ENCODE assay signal across 1 fruit fly cellular context in the genomic region with DNA sequence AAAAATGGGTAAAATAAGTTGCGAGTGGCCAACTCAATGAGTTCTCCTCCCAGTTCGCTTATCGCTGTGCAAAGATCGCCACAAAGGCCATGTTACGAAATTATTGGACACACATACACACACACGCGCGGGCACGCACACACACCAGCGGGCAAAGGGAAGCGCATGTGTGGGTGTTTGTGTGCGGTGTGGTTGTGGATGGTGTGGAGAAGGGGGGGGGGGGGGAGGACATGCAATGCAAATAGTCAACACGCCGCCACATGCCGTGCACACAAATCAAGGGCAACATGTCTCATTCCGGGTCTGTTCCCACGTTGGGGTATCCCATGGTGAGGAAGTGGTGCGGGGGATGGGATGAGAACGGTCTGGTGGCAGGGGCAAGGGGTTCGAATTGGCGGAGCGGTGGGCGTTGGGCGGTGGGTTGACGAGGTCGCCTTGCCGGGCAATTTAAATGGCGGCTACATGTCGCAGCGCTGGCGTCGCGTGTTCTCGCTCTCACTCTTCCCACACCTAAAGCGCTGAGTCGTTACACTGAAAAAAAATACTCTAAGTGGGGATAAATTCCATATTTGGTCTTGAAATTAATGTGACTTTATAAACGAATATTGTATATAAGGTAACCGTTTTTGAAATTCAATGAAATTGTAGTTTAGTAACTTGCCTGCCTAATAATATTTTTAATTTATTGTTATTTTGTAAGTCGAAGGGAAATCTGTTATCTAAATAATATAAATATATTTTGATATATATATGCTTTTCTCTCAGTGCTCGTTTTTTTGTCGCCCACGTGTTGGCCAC.
A peak's percentile ranks its signal among the peaks of the same experiment; 100 is the strongest.
TF ChIP-seq lines count a peak whose summit lies in the region.

No protein-coding gene starts in this region.

TF ChIP-seq in whole organism, embryonic, 481 proteins besides CTCF, POLR2A, EP300 and RAD21 (continued from another document and continues in another):
- TF ChIP-seq HLH3B (GFP tag; IDR thresholded peaks at IDR 0.05; lab: Robert Waterston, UW) (peak; percentile 26; the same call in 1 of the 2 replicates), CG13894 (tag; optimal IDR thresholded peaks at IDR 0.05; lab: Kevin White, UChicago) (peak; percentile 36), Dref (GFP tag; IDR thresholded peaks at IDR 0.05; lab: Robert Waterston, UW) (no peak), Nf-YB (GFP tag; optimal IDR thresholded peaks at IDR 0.05; lab: Kevin White, UChicago) (no peak), sr (GFP tag; IDR thresholded peaks at IDR 0.05; lab: Robert Waterston, UW) (no peak; the same call in 2 of the 3 replicates), dmrt99B (tag; optimal IDR thresholded peaks at IDR 0.05; lab: Kevin White, UChicago) (peak; percentile 61), CG5180 (GFP tag; optimal IDR thresholded peaks at IDR 0.05; lab: Kevin White, UChicago) (peak; percentile 6), bcd (GFP tag; optimal IDR thresholded peaks at IDR 0.05; lab: Kevin White, UChicago) (peak; percentile 44), Ada2b (GFP tag; IDR thresholded peaks at IDR 0.05; lab: Robert Waterston, UW) (peak; percentile 37; the same call in 1 of the 2 replicates), schlank (tag; optimal IDR thresholded peaks at IDR 0.05; lab: Kevin White, UChicago) (no peak), CG10431 (GFP tag; optimal IDR thresholded peaks at IDR 0.05; lab: Kevin White, UChicago) (no peak), CG6791 (GFP tag; IDR thresholded peaks at IDR 0.05; lab: Robert Waterston, UW; ENCODE audit: partially characterized antibody) (no peak), Dbx (GFP tag; IDR thresholded peaks at IDR 0.05; lab: Robert Waterston, UW) (no peak), Fer2 (tag; optimal IDR thresholded peaks at IDR 0.05; lab: Kevin White, UChicago) (peak; percentile 1), Hr39 (optimal IDR thresholded peaks at IDR 0.05; lab: Kevin White, UChicago) (peak; percentile 92), Hey (tag; optimal IDR thresholded peaks at IDR 0.05; lab: Kevin White, UChicago) (no peak), CG7556 (GFP tag; optimal IDR thresholded peaks at IDR 0.05; lab: Kevin White, UChicago) (peak; percentile 9), Deaf1 (tag; optimal IDR thresholded peaks at IDR 0.05; lab: Kevin White, UChicago) (peak; percentile 21), danr (GFP tag; IDR thresholded peaks at IDR 0.05; lab: Robert Waterston, UW) (no peak), CG30431 (GFP tag; optimal IDR thresholded peaks at IDR 0.05; lab: Kevin White, UChicago) (no peak), grau (tag; optimal IDR thresholded peaks at IDR 0.05; lab: Kevin White, UChicago) (peak; percentile 5), crol (GFP tag; IDR thresholded peaks at IDR 0.05; lab: Robert Waterston, UW) (peak; percentile 80), chinmo (GFP tag; IDR thresholded peaks at IDR 0.05; lab: Robert Waterston, UW; ENCODE audit: partially characterized antibody) (0 out of 4 replicates have a peak, but pooled peaks have one; percentile 39), CG8478 (optimal IDR thresholded peaks at IDR 0.05; lab: Kevin White, UChicago) (no peak), CG13424 (tag; optimal IDR thresholded peaks at IDR 0.05; lab: Kevin White, UChicago) (peak; percentile 72), CG9727 (GFP tag; optimal IDR thresholded peaks at IDR 0.05; lab: Kevin White, UChicago) (peak; percentile 56), Sox100B (GFP tag; optimal IDR thresholded peaks at IDR 0.05; lab: Kevin White, UChicago) (peak; percentile 50), Sry-δ (GFP tag; optimal IDR thresholded peaks at IDR 0.05; lab: Kevin White, UChicago) (no peak), exex (tag; optimal IDR thresholded peaks at IDR 0.05; lab: Kevin White, UChicago) (peak; percentile 13), ind (GFP tag; optimal IDR thresholded peaks at IDR 0.05; lab: Kevin White, UChicago) (peak; percentile 17), CG12236 (GFP tag; optimal IDR thresholded peaks at IDR 0.05; lab: Kevin White, UChicago) (no peak), CG13296 (GFP tag; optimal IDR thresholded peaks at IDR 0.05; lab: Kevin White, UChicago) (peak; percentile 68), CG7987 (GFP tag; optimal IDR thresholded peaks at IDR 0.05; lab: Kevin White, UChicago) (no peak), so (GFP tag; IDR thresholded peaks at IDR 0.05; lab: Robert Waterston, UW) (no peak), CG4328 (GFP tag; optimal IDR thresholded peaks at IDR 0.05; lab: Kevin White, UChicago) (peak; percentile 43), bigmax (GFP tag; optimal IDR thresholded peaks at IDR 0.05; lab: Kevin White, UChicago) (no peak), wek (GFP tag; optimal IDR thresholded peaks at IDR 0.05; lab: Kevin White, UChicago) (no peak), Hmr (GFP tag; optimal IDR thresholded peaks at IDR 0.05; lab: Kevin White, UChicago) (peak; percentile 11), ro (GFP tag; IDR thresholded peaks at IDR 0.05; lab: Robert Waterston, UW) (no peak), caup (GFP tag; optimal IDR thresholded peaks at IDR 0.05; lab: Kevin White, UChicago; ENCODE audit: severe bottlenecking) (peak; percentile 32), CG6813 (GFP tag; optimal IDR thresholded peaks at IDR 0.05; lab: Kevin White, UChicago) (no peak), CG10366 (GFP tag; IDR thresholded peaks at IDR 0.05; lab: Robert Waterston, UW) (peak; percentile 37; the same call in 1 of the 2 replicates), cato (GFP tag; optimal IDR thresholded peaks at IDR 0.05; lab: Kevin White, UChicago; ENCODE audit: borderline replicate concordance) (no peak), BtbVII (GFP tag; optimal IDR thresholded peaks at IDR 0.05; lab: Kevin White, UChicago) (peak; percentile 44), croc (GFP tag; conservative IDR thresholded peaks at IDR 0.05; lab: Robert Waterston, UW) (no peak), ftz-f1 (GFP tag; optimal IDR thresholded peaks at IDR 0.05; lab: Kevin White, UChicago) (no peak), CG10267 (tag; optimal IDR thresholded peaks at IDR 0.05; lab: Kevin White, UChicago) (peak; percentile 18), CG11504 (tag; optimal IDR thresholded peaks at IDR 0.05; lab: Kevin White, UChicago) (peak; percentile 79), CG1024 (GFP tag; IDR thresholded peaks at IDR 0.05; lab: Robert Waterston, UW) (no peak), CG6175 (GFP tag; IDR thresholded peaks at IDR 0.05; lab: Robert Waterston, UW) (0 out of 3 replicates have a peak, but pooled peaks have one; percentile 21), Hr3 (GFP tag; optimal IDR thresholded peaks at IDR 0.05; lab: Kevin White, UChicago) (peak; percentile 23), Ssrp (tag; optimal IDR thresholded peaks at IDR 0.05; lab: Kevin White, UChicago) (no peak), Poxn (GFP tag; IDR thresholded peaks at IDR 0.05; lab: Robert Waterston, UW) (no peak), CG7839 (tag; optimal IDR thresholded peaks at IDR 0.05; lab: Kevin White, UChicago) (peak; percentile 16), hb (GFP tag; IDR thresholded peaks at IDR 0.05; lab: Robert Waterston, UW; ENCODE audit: partially characterized antibody) (no peak), ash1 (GFP tag; optimal IDR thresholded peaks at IDR 0.05; lab: Kevin White, UChicago) (no peak), Atf6 (GFP tag; IDR thresholded peaks at IDR 0.05; lab: Robert Waterston, UW) (no peak), Camta (GFP tag; optimal IDR thresholded peaks at IDR 0.05; lab: Kevin White, UChicago) (no peak), CG8290 (GFP tag; optimal IDR thresholded peaks at IDR 0.05; lab: Kevin White, UChicago) (no peak), CG8290 (tag; optimal IDR thresholded peaks at IDR 0.05; lab: Kevin White, UChicago) (no peak), CG8924 (tag; optimal IDR thresholded peaks at IDR 0.05; lab: Kevin White, UChicago) (peak; percentile 7), Fer1 (GFP tag; optimal IDR thresholded peaks at IDR 0.05; lab: Kevin White, UChicago) (peak; percentile 70), CG15514 (GFP tag; optimal IDR thresholded peaks at IDR 0.05; lab: Kevin White, UChicago) (peak; percentile 6), fd3F (GFP tag; optimal IDR thresholded peaks at IDR 0.05; lab: Kevin White, UChicago) (peak; percentile 36), tap (tag; optimal IDR thresholded peaks at IDR 0.05; lab: Kevin White, UChicago) (no peak), Aef1 (GFP tag; IDR thresholded peaks at IDR 0.05; lab: Robert Waterston, UW) (no peak), CG10147 (GFP tag; optimal IDR thresholded peaks at IDR 0.05; lab: Kevin White, UChicago) (peak; percentile 68), usp (GFP tag; optimal IDR thresholded peaks at IDR 0.05; lab: Kevin White, UChicago) (no peak), CG11696 (GFP tag; IDR thresholded peaks at IDR 0.05; lab: Robert Waterston, UW) (no peak), wdn (GFP tag; IDR thresholded peaks at IDR 0.05; lab: Robert Waterston, UW) (no peak), bbx (GFP tag; IDR thresholded peaks at IDR 0.05; lab: Robert Waterston, UW; ENCODE audit: partially characterized antibody) (no peak), sisA (GFP tag; IDR thresholded peaks at IDR 0.05; lab: Robert Waterston, UW) (peak; percentile 42), CG12104 (GFP tag; optimal IDR thresholded peaks at IDR 0.05; lab: Kevin White, UChicago) (peak; percentile 5), CG34224 (GFP tag; IDR thresholded peaks at IDR 0.05; lab: Robert Waterston, UW; ENCODE audit: partially characterized antibody) (no peak), oc (tag; optimal IDR thresholded peaks at IDR 0.05; lab: Kevin White, UChicago) (no peak), CG31388 (GFP tag; optimal IDR thresholded peaks at IDR 0.05; lab: Kevin White, UChicago) (no peak), CG6683 (GFP tag; optimal IDR thresholded peaks at IDR 0.05; lab: Kevin White, UChicago) (peak; percentile 51), CG1792 (GFP tag; optimal IDR thresholded peaks at IDR 0.05; lab: Kevin White, UChicago) (no peak), pita (GFP tag; optimal IDR thresholded peaks at IDR 0.05; lab: Kevin White, UChicago) (no peak), Mrtf (GFP tag; IDR thresholded peaks at IDR 0.05; lab: Robert Waterston, UW) (no peak), Adf1 (GFP tag; IDR thresholded peaks at IDR 0.05; lab: Robert Waterston, UW) (no peak), cwo (GFP tag; optimal IDR thresholded peaks at IDR 0.05; lab: Kevin White, UChicago) (peak; percentile 58), ato (GFP tag; IDR thresholded peaks at IDR 0.05; lab: Robert Waterston, UW; ENCODE audit: partially characterized antibody) (no peak), CG5245 (GFP tag; optimal IDR thresholded peaks at IDR 0.05; lab: Kevin White, UChicago) (no peak), gem (tag; optimal IDR thresholded peaks at IDR 0.05; lab: Kevin White, UChicago) (peak; percentile 23), sug (tag; optimal IDR thresholded peaks at IDR 0.05; lab: Kevin White, UChicago) (peak; percentile 34), CG6854 (GFP tag; optimal IDR thresholded peaks at IDR 0.05; lab: Kevin White, UChicago) (peak; percentile 22), CG15269 (tag; optimal IDR thresholded peaks at IDR 0.05; lab: Kevin White, UChicago) (no peak), CG4424 (GFP tag; optimal IDR thresholded peaks at IDR 0.05; lab: Kevin White, UChicago) (peak; percentile 13), hkb (optimal IDR thresholded peaks at IDR 0.05; lab: Kevin White, UChicago) (no peak), hkb (GFP tag; IDR thresholded peaks at IDR 0.05; lab: Robert Waterston, UW) (peak; percentile 40; the same call in 1 of the 2 replicates), HHEX (GFP tag; optimal IDR thresholded peaks at IDR 0.05; lab: Kevin White, UChicago) (peak; percentile 19), E2f1 (GFP tag; IDR thresholded peaks at IDR 0.05; lab: Robert Waterston, UW) (no peak), bab2 (GFP tag; optimal IDR thresholded peaks at IDR 0.05; lab: Kevin White, UChicago) (no peak), lab (GFP tag; optimal IDR thresholded peaks at IDR 0.05; lab: Kevin White, UChicago) (peak; percentile 77), CG2889 (GFP tag; IDR thresholded peaks at IDR 0.05; lab: Robert Waterston, UW) (no peak), CG16779 (GFP tag; IDR thresholded peaks at IDR 0.05; lab: Robert Waterston, UW) (no peak), scrt (GFP tag; optimal IDR thresholded peaks at IDR 0.05; lab: Kevin White, UChicago) (peak; percentile 60), vnd (GFP tag; IDR thresholded peaks at IDR 0.05; lab: Robert Waterston, UW; ENCODE audit: partially characterized antibody) (no peak), CG10209 (GFP tag; optimal IDR thresholded peaks at IDR 0.05; lab: Kevin White, UChicago) (peak; percentile 39), E2f2 (GFP tag; IDR thresholded peaks at IDR 0.05; lab: Robert Waterston, UW) (peak; percentile 28; the same call in 1 of the 2 replicates), sens (GFP tag; lab: Kevin White, UChicago) (peak; percentile 57), dmrt11E (tag; optimal IDR thresholded peaks at IDR 0.05; lab: Kevin White, UChicago) (no peak), NC2α (GFP tag; optimal IDR thresholded peaks at IDR 0.05; lab: Kevin White, UChicago) (no peak), CG2678 (tag; optimal IDR thresholded peaks at IDR 0.05; lab: Kevin White, UChicago) (peak; percentile 83), fd64A (GFP tag; optimal IDR thresholded peaks at IDR 0.05; lab: Kevin White, UChicago) (no peak), Blimp-1 (GFP tag; optimal IDR thresholded peaks at IDR 0.05; lab: Kevin White, UChicago) (peak; percentile 14), nerfin-1 (tag; optimal IDR thresholded peaks at IDR 0.05; lab: Kevin White, UChicago) (peak; percentile 13), ab (GFP tag; optimal IDR thresholded peaks at IDR 0.05; lab: Kevin White, UChicago) (no peak), Oaz (GFP tag; IDR thresholded peaks at IDR 0.05; lab: Robert Waterston, UW) (no peak), insv (GFP tag; optimal IDR thresholded peaks at IDR 0.05; lab: Kevin White, UChicago) (no peak), CG9797 (GFP tag; optimal IDR thresholded peaks at IDR 0.05; lab: Kevin White, UChicago) (no peak), Dip3 (GFP tag; optimal IDR thresholded peaks at IDR 0.05; lab: Kevin White, UChicago) (no peak), kah (GFP tag; optimal IDR thresholded peaks at IDR 0.05; lab: Kevin White, UChicago) (peak; percentile 2), CG6765 (GFP tag; optimal IDR thresholded peaks at IDR 0.05; lab: Kevin White, UChicago) (peak; percentile 13), phol (tag; optimal IDR thresholded peaks at IDR 0.05; lab: Kevin White, UChicago) (peak; percentile 58), C15 (GFP tag; IDR thresholded peaks at IDR 0.05; lab: Robert Waterston, UW) (no peak), CG34422 (GFP tag; IDR thresholded peaks at IDR 0.05; lab: Robert Waterston, UW) (no peak), pfk (GFP tag; optimal IDR thresholded peaks at IDR 0.05; lab: Kevin White, UChicago) (no peak), CHES-1-like (GFP tag; optimal IDR thresholded peaks at IDR 0.05; lab: Kevin White, UChicago) (no peak), prd (optimal IDR thresholded peaks at IDR 0.05; lab: Kevin White, UChicago) (no peak), prd (GFP tag; IDR thresholded peaks at IDR 0.05; lab: Robert Waterston, UW) (no peak), twi (tag; optimal IDR thresholded peaks at IDR 0.05; lab: Kevin White, UChicago) (no peak), slbo (GFP tag; IDR thresholded peaks at IDR 0.05; lab: Robert Waterston, UW) (0 out of 2 replicates have a peak, but pooled peaks have one; percentile 21)
